Fruit fly (Drosophila melanogaster) whole organism, embryonic: Measurements from ENCODE around the gene trk.
A peak's percentile ranks its signal among the peaks of the same experiment; 100 is the strongest.

Experiments
- CG11085 ChIP-seq: fragments of 200-800 bp; sonication (Bioruptor generic); IDR thresholded peaks from 2 replicates; pipeline ENCODE4 v1.3.6; 2022; ENCODE audit warnings: missing biosample characterization, missing genetic modification characterization
- CG11398 ChIP-seq: fragments of 200-800 bp; sonication (Bioruptor generic); optimal IDR thresholded peaks from 2 replicates; lab custom pipeline; 2016; ENCODE audit warnings: missing biosample characterization, missing genetic modification characterization
- CG11560 ChIP-seq: fragments of 200-800 bp; sonication (Bioruptor generic); IDR thresholded peaks from 3 replicates; pipeline ENCODE4 v1.3.6; 2022; ENCODE audit warnings: missing biosample characterization, missing genetic modification characterization
- CG12104 ChIP-seq: fragments of 200-800 bp; sonication (Bioruptor generic); optimal IDR thresholded peaks from 3 replicates; lab custom pipeline; 2016; ENCODE audit warnings: missing biosample characterization, missing genetic modification characterization
- CG1233 ChIP-seq: fragments of 200-800 bp; sonication (Bioruptor generic); optimal IDR thresholded peaks from 4 replicates; lab custom pipeline; 2018; ENCODE audit warnings: missing biosample characterization, mild to moderate bottlenecking, missing genetic modification characterization
- CG13624 ChIP-seq: fragments of 200-800 bp; sonication (Bioruptor generic); optimal IDR thresholded peaks from 2 replicates; lab custom pipeline; 2016; ENCODE audit warnings: missing biosample characterization, missing genetic modification characterization
- CG13775 ChIP-seq: fragments of 200-800 bp; sonication (Bioruptor generic); optimal IDR thresholded peaks from 3 replicates; lab custom pipeline; 2017; ENCODE audit warnings: missing biosample characterization, mild to moderate bottlenecking, missing genetic modification characterization
- CG14441 ChIP-seq: fragments of 200-800 bp; sonication (Bioruptor generic); IDR thresholded peaks from 2 replicates; pipeline ENCODE4 v1.3.6; 2022; ENCODE audit warnings: missing biosample characterization, missing genetic modification characterization
- CG15479 ChIP-seq: fragments of 200-800 bp; sonication (Bioruptor generic); optimal IDR thresholded peaks from 3 replicates; lab custom pipeline; 2019; ENCODE audit warnings: missing biosample characterization, mild to moderate bottlenecking, missing genetic modification characterization, moderate library complexity
- CG15696 ChIP-seq: fragments of 200-800 bp; sonication (Bioruptor generic); optimal IDR thresholded peaks from 2 replicates; lab custom pipeline; 2019; ENCODE audit warnings: missing biosample characterization, mild to moderate bottlenecking, missing genetic modification characterization, moderate library complexity
- CG17328 ChIP-seq: fragments of 200-800 bp; sonication (Bioruptor generic); IDR thresholded peaks from 2 replicates; pipeline ENCODE4 v1.3.6; 2022; ENCODE audit warnings: missing biosample characterization, missing genetic modification characterization
- CG31388 ChIP-seq: fragments of 200-800 bp; sonication (Bioruptor generic); optimal IDR thresholded peaks from 2 replicates; lab custom pipeline; 2016; ENCODE audit warnings: missing biosample characterization, missing genetic modification characterization
- CG34224 ChIP-seq: fragments of 200-800 bp; sonication (Bioruptor generic); IDR thresholded peaks from 3 replicates; pipeline ENCODE4 v1.3.6; 2022; ENCODE audit warnings: missing biosample characterization, missing genetic modification characterization; ENCODE audit not compliant: partially characterized antibody
- CG3726 ChIP-seq: fragments of 200-800 bp; sonication (Bioruptor generic); IDR thresholded peaks from 3 replicates; pipeline ENCODE4, ENCODE4 v1.3.6; 2022; ENCODE audit warnings: missing biosample characterization, missing genetic modification characterization
- CG3838 ChIP-seq: fragments of 200-800 bp; sonication (Bioruptor generic); optimal IDR thresholded peaks from 3 replicates; lab custom pipeline; 2016; ENCODE audit warnings: missing biosample characterization, missing genetic modification characterization
- CG4730 ChIP-seq: fragments of 200-800 bp; sonication (Bioruptor generic); IDR thresholded peaks from 2 replicates; pipeline ENCODE4 v1.3.6; 2022; ENCODE audit warnings: missing biosample characterization, missing genetic modification characterization
- CG4820 ChIP-seq: fragments of 200-800 bp; sonication (Bioruptor generic); optimal IDR thresholded peaks from 3 replicates; lab custom pipeline; 2016; ENCODE audit warnings: missing biosample characterization, missing genetic modification characterization
- CG8478 ChIP-seq: fragments of >200 bp; optimal IDR thresholded peaks from 2 replicates; lab custom pipeline; 2018
- CTCF ChIP-seq: fragments of 200-800 bp; sonication (Bioruptor generic); optimal IDR thresholded peaks from 2 replicates; lab custom pipeline; 2017; ENCODE audit warnings: missing biosample characterization, mild to moderate bottlenecking, missing genetic modification characterization, moderate library complexity
- Drgx ChIP-seq: fragments of 200-800 bp; sonication (Bioruptor generic); IDR thresholded peaks from 2 replicates; pipeline ENCODE4 v1.3.6; 2022; ENCODE audit warnings: missing biosample characterization, missing genetic modification characterization
- Fer1 ChIP-seq: fragments of 200-800 bp; sonication (Bioruptor generic); optimal IDR thresholded peaks from 2 replicates; lab custom pipeline; 2017; ENCODE audit warnings: missing biosample characterization, mild to moderate bottlenecking, missing genetic modification characterization
- Fer3 ChIP-seq: fragments of 200-800 bp; sonication (Bioruptor generic); optimal IDR thresholded peaks from 2 replicates; lab custom pipeline; 2018; ENCODE audit warnings: missing biosample characterization, mild to moderate bottlenecking, missing genetic modification characterization, moderate library complexity
- HHEX ChIP-seq: fragments of 200-800 bp; sonication (Bioruptor generic); optimal IDR thresholded peaks from 3 replicates; lab custom pipeline; 2017; ENCODE audit warnings: missing biosample characterization, mild to moderate bottlenecking, missing genetic modification characterization, missing genetic modification reagents
- Hey ChIP-seq: fragments of 200-800 bp; sonication (Bioruptor generic); optimal IDR thresholded peaks from 3 replicates; lab custom pipeline; 2018; ENCODE audit warnings: missing biosample characterization, mild to moderate bottlenecking, missing genetic modification characterization
- Hr78 ChIP-seq, 2 experiments: fragments of 200-800 bp in 1 of 2; fragments of >200 bp in 1 of 2; sonication (Bioruptor generic) in 1 of 2; optimal IDR thresholded peaks; 2 replicates each; lab custom pipeline; 2017 to 2019; ENCODE audit warnings: missing biosample characterization in 2 of 2, missing genetic modification characterization in 2 of 2, mild to moderate bottlenecking in 1 of 2, moderate library complexity in 1 of 2
- MTF-1 ChIP-seq: fragments of 200-800 bp; sonication (Bioruptor generic); optimal IDR thresholded peaks from 2 replicates; lab custom pipeline; 2018; ENCODE audit warnings: missing biosample characterization, mild to moderate bottlenecking, missing genetic modification characterization, borderline replicate concordance
- Mad ChIP-seq: fragments of 200-800 bp; sonication (Bioruptor generic); optimal IDR thresholded peaks from 2 replicates; lab custom pipeline; 2016; ENCODE audit warnings: missing biosample characterization, missing genetic modification characterization
- Mes4 ChIP-seq: fragments of 200-800 bp; sonication (Bioruptor generic); optimal IDR thresholded peaks from 2 replicates; lab custom pipeline; 2016; ENCODE audit warnings: missing biosample characterization, missing genetic modification characterization
- Oaz ChIP-seq: fragments of 200-800 bp; sonication (Bioruptor generic); IDR thresholded peaks from 2 replicates; pipeline ENCODE4 v1.3.6; 2022; ENCODE audit warnings: missing biosample characterization, missing genetic modification characterization
- Scr ChIP-seq: fragments of 200-800 bp; sonication (Bioruptor generic); IDR thresholded peaks from 2 replicates; pipeline ENCODE4 v1.3.6; 2022; ENCODE audit warnings: missing biosample characterization, missing genetic modification characterization; ENCODE audit not compliant: partially characterized antibody
- Side ChIP-seq: fragments of 200-800 bp; sonication (Bioruptor generic); optimal IDR thresholded peaks from 2 replicates; lab custom pipeline; 2016; ENCODE audit warnings: missing biosample characterization, missing genetic modification characterization
- Sox100B ChIP-seq: fragments of 200-800 bp; sonication (Bioruptor generic); optimal IDR thresholded peaks from 3 replicates; lab custom pipeline; 2018; ENCODE audit warnings: missing biosample characterization, mild to moderate bottlenecking, missing genetic modification characterization
- Stat92E ChIP-seq, 3 experiments: fragments of >200 bp in 2 of 3; fragments of 200-800 bp in 1 of 3; sonication (Bioruptor generic) in 1 of 3; optimal IDR thresholded peaks; 2 replicates each; lab custom pipeline; 2017 to 2019; ENCODE audit warnings: missing biosample characterization in 3 of 3, missing genetic modification characterization in 3 of 3, mild to moderate bottlenecking in 1 of 3, moderate library complexity in 1 of 3
- Xrp1 ChIP-seq: fragments of 200-800 bp; sonication (Bioruptor generic); IDR thresholded peaks from 2 replicates; pipeline ENCODE4 v1.3.6; 2022; ENCODE audit warnings: missing biosample characterization, missing genetic modification characterization
- YL-1 ChIP-seq: fragments of 200-800 bp; sonication (Bioruptor generic); optimal IDR thresholded peaks from 3 replicates; lab custom pipeline; 2017; ENCODE audit warnings: missing biosample characterization, mild to moderate bottlenecking, missing genetic modification characterization
- ac ChIP-seq: fragments of 200-800 bp; sonication (Bioruptor generic); optimal IDR thresholded peaks from 3 replicates; lab custom pipeline; 2017; ENCODE audit warnings: missing biosample characterization, mild to moderate bottlenecking, missing genetic modification characterization
- aop ChIP-seq: fragments of 200-800 bp; sonication (Bioruptor generic); IDR thresholded peaks from 2 replicates; pipeline ENCODE4 v1.3.6; 2022; ENCODE audit warnings: missing biosample characterization, missing genetic modification characterization
- cad ChIP-seq: fragments of >200 bp; optimal IDR thresholded peaks from 2 replicates; lab custom pipeline; 2017; ENCODE audit warnings: missing biosample characterization, missing genetic modification characterization
- ems ChIP-seq: fragments of 200-800 bp; sonication (Bioruptor generic); optimal IDR thresholded peaks from 3 replicates; lab custom pipeline; 2016; ENCODE audit warnings: missing biosample characterization, missing genetic modification characterization
- fd96Cb ChIP-seq: fragments of 200-800 bp; sonication (Bioruptor generic); optimal IDR thresholded peaks from 2 replicates; lab custom pipeline; 2018; ENCODE audit warnings: missing biosample characterization, mild to moderate bottlenecking, missing genetic modification characterization, moderate library complexity
- gt ChIP-seq: fragments of 200-800 bp; sonication (Bioruptor generic); IDR thresholded peaks from 2 replicates; pipeline ENCODE4 v1.3.6; 2022; ENCODE audit warnings: missing biosample characterization, missing genetic modification characterization
- kni ChIP-seq: fragments of 200-800 bp; sonication (Bioruptor generic); optimal IDR thresholded peaks from 3 replicates; lab custom pipeline; 2017; ENCODE audit warnings: mild to moderate bottlenecking, missing biosample characterization, missing genetic modification reagents, missing genetic modification characterization
- lilli ChIP-seq: fragments of 200-800 bp; sonication (Bioruptor generic); optimal IDR thresholded peaks from 3 replicates; lab custom pipeline; 2016; ENCODE audit warnings: missing biosample characterization, missing genetic modification characterization
- onecut ChIP-seq: fragments of 200-800 bp; sonication (Bioruptor generic); IDR thresholded peaks from 2 replicates; pipeline ENCODE4 v1.3.6; 2022; ENCODE audit warnings: missing biosample characterization, missing genetic modification characterization
- peb ChIP-seq: fragments of 200-800 bp; sonication (Bioruptor generic); IDR thresholded peaks from 2 replicates; pipeline ENCODE4 v1.3.6; 2022; ENCODE audit warnings: missing biosample characterization, missing genetic modification characterization
- pfk ChIP-seq: fragments of 200-800 bp; sonication (Bioruptor generic); optimal IDR thresholded peaks from 2 replicates; lab custom pipeline; 2018; ENCODE audit warnings: missing biosample characterization, mild to moderate bottlenecking, missing genetic modification characterization, moderate library complexity
- phol ChIP-seq: fragments of 200-800 bp; sonication (Bioruptor generic); optimal IDR thresholded peaks from 3 replicates; lab custom pipeline; 2018; ENCODE audit warnings: missing biosample characterization, mild to moderate bottlenecking, missing genetic modification characterization, moderate library complexity
- rib ChIP-seq: fragments of 200-800 bp; sonication (Bioruptor generic); IDR thresholded peaks from 2 replicates; pipeline ENCODE4 v1.3.6; 2022; ENCODE audit warnings: missing biosample characterization, missing genetic modification characterization
- sd ChIP-seq: fragments of 200-800 bp; sonication (Bioruptor generic); optimal IDR thresholded peaks from 3 replicates; lab custom pipeline; 2018; ENCODE audit warnings: missing biosample characterization, mild to moderate bottlenecking, missing genetic modification characterization, moderate library complexity
- sens-2 ChIP-seq: fragments of 200-800 bp; sonication (Bioruptor generic); IDR thresholded peaks from 2 replicates; pipeline ENCODE4 v1.3.6; 2022; ENCODE audit warnings: missing biosample characterization, missing genetic modification characterization
- sim ChIP-seq: fragments of 200-800 bp; sonication (Bioruptor generic); IDR thresholded peaks from 2 replicates; pipeline ENCODE4 v1.3.6; 2022; ENCODE audit warnings: missing biosample characterization, missing genetic modification characterization
- tna ChIP-seq: fragments of 200-800 bp; sonication (Bioruptor generic); IDR thresholded peaks from 2 replicates; pipeline ENCODE4 v1.3.6; 2022; ENCODE audit warnings: missing biosample characterization, missing genetic modification characterization; ENCODE audit not compliant: partially characterized antibody
- tup ChIP-seq: fragments of 200-800 bp; sonication (Bioruptor generic); optimal IDR thresholded peaks from 2 replicates; lab custom pipeline; 2016; ENCODE audit warnings: missing biosample characterization, mild to moderate bottlenecking, missing genetic modification characterization, moderate library complexity

The trk gene

dm6 chr2L:10276436-10276835 lies 4.3 kb upstream of the trk start (continued):
- TF ChIP-seq CG11560 (no peak), CG11398 (GFP tag; lab: Kevin White, UChicago) (no peak), aop (GFP tag; lab: Robert Waterston, UW) (no peak), sd (tag; lab: Kevin White, UChicago) (no peak), CG3726 (GFP tag; lab: Robert Waterston, UW) (no peak), kni (GFP tag; lab: Kevin White, UChicago) (no peak), CG1233 (peak; percentile 5), ems (GFP tag; lab: Kevin White, UChicago) (no peak), CG15696 (tag; lab: Kevin White, UChicago) (peak; percentile 13), pfk (GFP tag; lab: Kevin White, UChicago) (no peak), YL-1 (peak; percentile 4), Hey (tag; lab: Kevin White, UChicago) (no peak), CTCF (GFP tag; lab: Kevin White, UChicago) (no peak), Fer1 (no peak), lilli (no peak), CG11085 (GFP tag; lab: Robert Waterston, UW) (no peak), Drgx (peak; percentile 74), fd96Cb (tag; lab: Kevin White, UChicago) (peak; percentile 45), Xrp1 (GFP tag; lab: Robert Waterston, UW) (peak; percentile 72), Fer3 (tag; lab: Kevin White, UChicago) (no peak), CG12104 (GFP tag; lab: Kevin White, UChicago) (peak; percentile 19), CG13624 (no peak), phol (tag; lab: Kevin White, UChicago) (peak; percentile 37), CG13775 (GFP tag; lab: Kevin White, UChicago) (peak; percentile 45), sens-2 (no peak), Mad (no peak), tup (GFP tag; lab: Kevin White, UChicago) (no peak), CG4820 (GFP tag; lab: Kevin White, UChicago) (peak; percentile 41), MTF-1 (no peak), Side (GFP tag; lab: Kevin White, UChicago) (no peak), Oaz (GFP tag; lab: Robert Waterston, UW) (no peak), cad (GFP tag; lab: Kevin White, UChicago) (no peak), CG4730 (GFP tag; lab: Robert Waterston, UW) (no peak), CG8478 (lab: Kevin White, UChicago) (no peak), ac (GFP tag; lab: Kevin White, UChicago) (no peak), CG31388 (GFP tag; lab: Kevin White, UChicago) (no peak), rib (no peak), Sox100B (GFP tag; lab: Kevin White, UChicago) (peak; percentile 63), Mes4 (GFP tag; lab: Kevin White, UChicago) (no peak), Stat92E (GFP tag; optimal IDR thresholded peaks at IDR 0.05; lab: Kevin White, UChicago) (no peak), peb (GFP tag; lab: Robert Waterston, UW) (no peak), CG34224 (GFP tag; lab: Robert Waterston, UW) (no peak), CG14441 (GFP tag; lab: Robert Waterston, UW) (no peak), HHEX (GFP tag; lab: Kevin White, UChicago) (no peak), tna (GFP tag; lab: Robert Waterston, UW) (no peak), CG15479 (GFP tag; lab: Kevin White, UChicago) (no peak), Scr (no peak), sim (GFP tag; lab: Robert Waterston, UW) (no peak), CG17328 (GFP tag; lab: Robert Waterston, UW) (0 out of 2 replicates have a peak, but pooled peaks have one; percentile 31), CG3838 (GFP tag; lab: Kevin White, UChicago) (no peak), Hr78 (GFP tag; optimal IDR thresholded peaks at IDR 0.05; lab: Kevin White, UChicago) (no peak), gt (GFP tag; lab: Robert Waterston, UW) (no peak), onecut (GFP tag; lab: Robert Waterston, UW) (no peak)
